Worm (Caenorhabditis elegans): Measurements from ENCODE around the gene fut-8.
"Not testable (repeated sequence)": the region's sequence is repeated elsewhere in the genome, so short reads cannot be mapped to it uniquely, and the experiment has no call there.

The fut-8 gene

ce11 chrV:5990383-5990782, at the start of gene fut-8:
fut-8 (minus strand) TSS chrV:5990483.
- TF ChIP-seq mls-2 (tag; optimal IDR thresholded peaks at IDR 0.05) (no peak), ces-1 (GFP tag; optimal IDR thresholded peaks at IDR 0.05) (peak; percentile 30)

ce11 chrV:6038405-6039151, 48.3 kb upstream of the fut-8 start, which contains the start of gene F29G9.1:
F29G9.1 (plus strand) TSS chrV:6039101.
- not testable (repeated sequence) for TF ChIP-seq nhr-28 (tag; optimal IDR thresholded peaks at IDR 0.05); sem-2 (GFP tag; optimal IDR thresholded peaks at IDR 0.05); unc-39 (tag; optimal IDR thresholded peaks at IDR 0.05)

ce11 chrV:6036547-6036946, 46.3 kb upstream of the fut-8 start:
- no peak for TF ChIP-seq nhr-237 (tag; optimal IDR thresholded peaks at IDR 0.05)
- TF ChIP-seq nhr-2 (tag; optimal IDR thresholded peaks at IDR 0.05) = no peak
- TF ChIP-seq lsy-2 (tag; optimal IDR thresholded peaks at IDR 0.05) = no peak
- TF ChIP-seq unc-39 (tag; optimal IDR thresholded peaks at IDR 0.05) = no peak
- TF ChIP-seq elt-1 (tag; optimal IDR thresholded peaks at IDR 0.05; ENCODE audit: borderline replicate concordance, insufficient read depth) = no peak
- no peak for TF ChIP-seq unc-120 (tag; optimal IDR thresholded peaks at IDR 0.05; ENCODE audit: poor library complexity, severe bottlenecking)
- no peak for TF ChIP-seq cnd-1 (tag; optimal IDR thresholded peaks at IDR 0.05)
- no peak for TF ChIP-seq elt-3 (tag; optimal IDR thresholded peaks at IDR 0.05)
- TF ChIP-seq ces-1 (GFP tag; optimal IDR thresholded peaks at IDR 0.05) = no peak
- no peak for TF ChIP-seq M03D4.4 (tag; optimal IDR thresholded peaks at IDR 0.05)
- TF ChIP-seq nhr-12 (tag; optimal IDR thresholded peaks at IDR 0.05) = no peak
- TF ChIP-seq mab-5 (tag; optimal IDR thresholded peaks at IDR 0.05) = no peak
- TF ChIP-seq mls-2 (tag; optimal IDR thresholded peaks at IDR 0.05) = no peak
- TF ChIP-seq mep-1 (tag; optimal IDR thresholded peaks at IDR 0.05) = no peak

DNA sequence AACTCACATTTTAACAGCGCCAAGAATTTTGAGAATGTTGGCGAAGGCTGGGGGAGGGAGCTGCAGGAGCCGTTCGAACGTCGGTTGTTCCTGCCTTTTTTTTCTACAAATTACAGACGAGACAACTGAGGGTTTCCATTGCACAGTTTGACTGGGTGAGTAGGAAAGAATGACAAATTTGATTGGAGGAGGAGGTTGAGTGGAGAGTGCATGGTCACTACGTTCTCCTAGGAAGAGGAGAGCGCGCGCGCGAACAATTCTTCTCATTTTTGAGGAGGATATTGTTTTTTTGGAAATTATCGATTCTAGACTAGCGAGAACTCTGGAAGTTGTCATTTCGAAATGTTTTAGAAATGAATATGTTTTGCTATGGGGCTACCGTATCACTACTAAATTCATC, 44.4 kb upstream of the fut-8 start, which contains the start of gene dhs-17:
dhs-17 (minus strand) TSS at position 101 of the 400 bp plus-strand sequence.
- no peak for TF ChIP-seq tbx-8 (GFP tag; optimal IDR thresholded peaks at IDR 0.05)
- no peak for TF ChIP-seq lin-13 (tag; optimal IDR thresholded peaks at IDR 0.05)
- TF ChIP-seq cnd-1 (tag; optimal IDR thresholded peaks at IDR 0.05) = no peak
- no peak for TF ChIP-seq unc-120 (tag; optimal IDR thresholded peaks at IDR 0.05; ENCODE audit: poor library complexity, severe bottlenecking)
- no peak for TF ChIP-seq mab-5 (tag; optimal IDR thresholded peaks at IDR 0.05)
- TF ChIP-seq nhr-237 (tag; optimal IDR thresholded peaks at IDR 0.05) = no peak
- TF ChIP-seq ces-1 (GFP tag; optimal IDR thresholded peaks at IDR 0.05) = no peak
- TF ChIP-seq hlh-1 (tag; optimal IDR thresholded peaks at IDR 0.05) = no peak
- TF ChIP-seq nhr-2 (tag; optimal IDR thresholded peaks at IDR 0.05) = no peak
- TF ChIP-seq ztf-11 (tag; optimal IDR thresholded peaks at IDR 0.05) = no peak
- TF ChIP-seq unc-39 (tag; optimal IDR thresholded peaks at IDR 0.05) = no peak
- no peak for TF ChIP-seq blmp-1 (tag; optimal IDR thresholded peaks at IDR 0.05)
- no peak for TF ChIP-seq snpc-4 (tag; optimal IDR thresholded peaks at IDR 0.05)
- no peak for TF ChIP-seq ceh-39 (tag; optimal IDR thresholded peaks at IDR 0.05)
- TF ChIP-seq unc-62 (GFP tag; optimal IDR thresholded peaks at IDR 0.05) = no peak
- TF ChIP-seq mep-1 (tag; optimal IDR thresholded peaks at IDR 0.05) = no peak

DNA sequence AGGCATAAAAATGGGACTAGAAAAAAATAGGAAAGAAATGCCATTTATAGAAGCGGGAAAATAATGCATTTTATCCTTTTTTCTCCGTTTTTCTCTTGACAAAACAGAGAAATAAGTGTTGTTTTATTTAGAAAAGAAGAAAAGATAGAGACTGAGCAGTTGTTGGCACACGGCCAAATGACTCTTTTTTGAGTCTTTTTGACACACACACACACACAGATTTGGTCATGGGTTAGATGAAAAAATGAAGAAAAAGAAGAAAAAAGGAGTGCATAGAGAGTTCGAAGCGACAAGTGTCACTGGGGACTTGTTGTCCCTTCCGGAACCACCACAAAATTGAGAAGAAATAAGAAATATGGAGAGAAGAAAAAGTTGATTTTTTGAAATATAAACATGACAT, 43.2 kb upstream of the fut-8 start:
- TF ChIP-seq ces-1 (GFP tag; optimal IDR thresholded peaks at IDR 0.05) (peak; percentile 22), sem-2 (GFP tag; optimal IDR thresholded peaks at IDR 0.05) (no peak), flh-1 (GFP tag; optimal IDR thresholded peaks at IDR 0.05) (no peak), unc-39 (tag; optimal IDR thresholded peaks at IDR 0.05) (no peak), nhr-76 (tag; optimal IDR thresholded peaks at IDR 0.05) (no peak)

- TF ChIP-seq hlh-1 (tag; optimal IDR thresholded peaks at IDR 0.05) = no peak
- TF ChIP-seq lin-13 (tag; optimal IDR thresholded peaks at IDR 0.05) = no peak
- no peak for TF ChIP-seq unc-39 (tag; optimal IDR thresholded peaks at IDR 0.05)
- TF ChIP-seq unc-62 (GFP tag; optimal IDR thresholded peaks at IDR 0.05) = no peak
- no peak for TF ChIP-seq ceh-43 (GFP tag; optimal IDR thresholded peaks at IDR 0.05)
- TF ChIP-seq mab-5 (tag; optimal IDR thresholded peaks at IDR 0.05) = no peak
- no peak for TF ChIP-seq flh-1 (GFP tag; optimal IDR thresholded peaks at IDR 0.05)
- no peak for TF ChIP-seq sptf-1 (tag; optimal IDR thresholded peaks at IDR 0.05)
- TF ChIP-seq mep-1 (tag; optimal IDR thresholded peaks at IDR 0.05) = no peak
- no peak for TF ChIP-seq M03D4.4 (tag; optimal IDR thresholded peaks at IDR 0.05)
- TF ChIP-seq drap-1 (GFP tag; optimal IDR thresholded peaks at IDR 0.05) = no peak
- no peak for TF ChIP-seq bed-3 (GFP tag; optimal IDR thresholded peaks at IDR 0.05)
- TF ChIP-seq snpc-4 (tag; optimal IDR thresholded peaks at IDR 0.05) = no peak
- no peak for TF ChIP-seq zip-8 (tag; optimal IDR thresholded peaks at IDR 0.05)
- TF ChIP-seq lin-32 (GFP tag; optimal IDR thresholded peaks at IDR 0.05) = no peak
- TF ChIP-seq nhr-12 (tag; optimal IDR thresholded peaks at IDR 0.05) = no peak
- TF ChIP-seq ceh-39 (tag; optimal IDR thresholded peaks at IDR 0.05) = no peak
- no peak for TF ChIP-seq ham-2 (GFP tag; optimal IDR thresholded peaks at IDR 0.05)
- TF ChIP-seq ztf-11 (tag; optimal IDR thresholded peaks at IDR 0.05) = no peak
- TF ChIP-seq lsy-2 (tag; optimal IDR thresholded peaks at IDR 0.05) = no peak
Measured at ce11 chrV:6031585-6031984, 41.3 kb upstream of the fut-8 start.

All from whole organism, mixed stage, embryonic.